Fruit fly (Drosophila melanogaster): ENCODE measurements around the gene Dred.

- TF ChIP-seq pan (optimal IDR thresholded peaks at IDR 0.05) (no peak), br (GFP tag; optimal IDR thresholded peaks at IDR 0.05) (no peak), h (GFP tag; optimal IDR thresholded peaks at IDR 0.05) (no peak)
Measured at dm6 chr3L:19557197-19557995, 13.4 kb upstream of the Dred start.

Measured in whole organism, wandering third instar larva.